Worm (Caenorhabditis elegans) whole organism, young adult: ENCODE results near the gene memi-3.
A peak's percentile ranks its signal among the peaks of the same experiment; 100 is the strongest.

Source experiments
- B0019.2 ChIP-seq: fragments of 200-800 bp; sonication (Bioruptor generic); conservative IDR thresholded peaks from 2 replicates; pipeline ENCODE4 v1.3.6; 2022; ENCODE audit warnings: missing genetic modification reagents, missing genetic modification characterization, missing compliant biosample characterization
- F23B12.7 ChIP-seq: sonication (generic microtip); optimal IDR thresholded peaks from 2 replicates; lab custom pipeline; 2017; ENCODE audit warnings: missing genetic modification characterization, mild to moderate bottlenecking, missing compliant biosample characterization, antibody characterized with exemption, moderate library complexity; ENCODE audit not compliant: insufficient read depth
- F33H1.4 ChIP-seq: fragments of 200-800 bp; sonication (Bioruptor generic); IDR thresholded peaks from 2 replicates; pipeline ENCODE4 v1.3.6; 2022; ENCODE audit warnings: missing genetic modification reagents, missing genetic modification characterization, missing compliant biosample characterization
- F37B4.10 ChIP-seq: fragments of 200-800 bp; sonication (Bioruptor generic); IDR thresholded peaks from 2 replicates; pipeline ENCODE4 v1.3.6; 2022; ENCODE audit warnings: missing genetic modification characterization, missing compliant biosample characterization
- F52B5.7 ChIP-seq: sonication (generic microtip); optimal IDR thresholded peaks from 2 replicates; lab custom pipeline; 2016; ENCODE audit warnings: mild to moderate bottlenecking, missing genetic modification characterization, missing compliant biosample characterization
- F57C9.4 ChIP-seq: sonication (generic microtip); optimal IDR thresholded peaks from 2 replicates; lab custom pipeline; 2017; ENCODE audit warnings: mild to moderate bottlenecking, missing genetic modification characterization, missing compliant biosample characterization
- K11D2.4 ChIP-seq: fragments of 200-800 bp; sonication (Bioruptor generic); IDR thresholded peaks from 2 replicates; pipeline ENCODE4 v1.3.6; 2022; ENCODE audit warnings: missing genetic modification reagents, missing genetic modification characterization, missing compliant biosample characterization
- K12H6.12 ChIP-seq: fragments of 200-800 bp; sonication (Bioruptor generic); optimal IDR thresholded peaks from 2 replicates; lab custom pipeline; 2018; ENCODE audit warnings: mild to moderate bottlenecking, missing genetic modification characterization, missing compliant biosample characterization
- T26A5.8 ChIP-seq: sonication (generic microtip); optimal IDR thresholded peaks from 2 replicates; lab custom pipeline; 2016; ENCODE audit warnings: missing genetic modification characterization, missing compliant biosample characterization
- Y53F4B.3 ChIP-seq: fragments of 200-800 bp; sonication (Bioruptor generic); IDR thresholded peaks from 2 replicates; pipeline ENCODE4 v1.3.6; 2022; ENCODE audit warnings: missing genetic modification reagents, missing genetic modification characterization, missing compliant biosample characterization
- Y67H2A.10 ChIP-seq: fragments of 200-800 bp; sonication (Bioruptor generic); conservative IDR thresholded peaks from 2 replicates; pipeline ENCODE4 v1.3.6; 2022; ENCODE audit warnings: missing genetic modification reagents, missing genetic modification characterization, missing compliant biosample characterization
- ZK185.1 ChIP-seq: sonication (generic microtip); optimal IDR thresholded peaks from 2 replicates; lab custom pipeline; 2016; ENCODE audit warnings: mild to moderate bottlenecking, missing genetic modification characterization, missing compliant biosample characterization; ENCODE audit not compliant: poor library complexity, severe bottlenecking
- attf-5 ChIP-seq: fragments of 200-800 bp; sonication (Bioruptor generic); optimal IDR thresholded peaks from 2 replicates; lab custom pipeline; 2018; ENCODE audit warnings: mild to moderate bottlenecking, missing genetic modification characterization, missing compliant biosample characterization
- ceh-100 ChIP-seq: fragments of 200-800 bp; sonication (Bioruptor generic); IDR thresholded peaks from 2 replicates; pipeline ENCODE4 v1.3.6; 2022; ENCODE audit warnings: missing genetic modification reagents, missing genetic modification characterization, missing compliant biosample characterization
- ceh-58 ChIP-seq: fragments of 200-800 bp; sonication (Bioruptor generic); IDR thresholded peaks from 2 replicates; pipeline ENCODE4 v1.3.6; 2022; ENCODE audit warnings: missing genetic modification characterization, missing compliant biosample characterization
- ceh-91 ChIP-seq: fragments of 200-800 bp; sonication (Bioruptor generic); IDR thresholded peaks from 2 replicates; pipeline ENCODE4 v1.3.6; 2022; ENCODE audit warnings: missing genetic modification reagents, missing genetic modification characterization, missing compliant biosample characterization
- chd-7 ChIP-seq: sonication (generic microtip); optimal IDR thresholded peaks from 2 replicates; lab custom pipeline; 2016; ENCODE audit warnings: mild to moderate bottlenecking, missing genetic modification characterization, moderate library complexity, missing compliant biosample characterization
- dox-1 ChIP-seq: fragments of 200-800 bp; sonication (Bioruptor generic); IDR thresholded peaks from 2 replicates; pipeline ENCODE4 v1.3.6; 2022; ENCODE audit warnings: missing genetic modification reagents, missing genetic modification characterization, missing compliant biosample characterization
- dpl-1 ChIP-seq: fragments of 150-350 bp; optimal IDR thresholded peaks from 2 replicates; lab custom pipeline; 2014; ENCODE audit warnings: missing biosample characterization, missing genetic modification reagents, missing genetic modification characterization
- efl-1 ChIP-seq: fragments of 150-350 bp; optimal IDR thresholded peaks from 2 replicates; lab custom pipeline; 2014; ENCODE audit warnings: missing biosample characterization, missing genetic modification reagents, missing genetic modification characterization
- fkh-3 ChIP-seq: sonication (generic microtip); optimal IDR thresholded peaks from 2 replicates; lab custom pipeline; 2016; ENCODE audit warnings: mild to moderate bottlenecking, missing genetic modification characterization, missing compliant biosample characterization
- him-1 ChIP-seq: sonication (generic microtip); optimal IDR thresholded peaks from 2 replicates; lab custom pipeline; 2016; ENCODE audit warnings: missing genotype, missing genetic modification reagents, missing genetic modification characterization, missing compliant biosample characterization
- hlh-26 ChIP-seq: fragments of 200-800 bp; sonication (Bioruptor generic); conservative IDR thresholded peaks from 2 replicates; pipeline ENCODE4 v1.3.6; 2022; ENCODE audit warnings: missing genetic modification reagents, missing genetic modification characterization, missing compliant biosample characterization
- hmg-1.2 ChIP-seq: fragments of 200-800 bp; sonication (Bioruptor generic); IDR thresholded peaks from 2 replicates; pipeline ENCODE4 v1.3.6; 2022; ENCODE audit warnings: missing genetic modification reagents, missing genetic modification characterization, missing compliant biosample characterization
- hsf-1 ChIP-seq: fragments of 200-800 bp; sonication (Bioruptor generic); IDR thresholded peaks from 2 replicates; pipeline ENCODE4 v1.3.6; 2022; ENCODE audit warnings: missing genetic modification reagents, missing genetic modification characterization, missing compliant biosample characterization
- let-526 ChIP-seq: fragments of 200-800 bp; sonication (Bioruptor generic); IDR thresholded peaks from 2 replicates; pipeline ENCODE4 v1.3.6; 2022; ENCODE audit warnings: missing genetic modification reagents, missing genetic modification characterization, missing compliant biosample characterization
- let-607 ChIP-seq, 2 experiments: fragments of 200-800 bp in 1 of 2; sonication (Bioruptor generic) in 1 of 2; sonication (generic microtip) in 1 of 2; optimal IDR thresholded peaks; 2 replicates each; lab custom pipeline; 2016 to 2018; ENCODE audit warnings: mild to moderate bottlenecking in 2 of 2, missing compliant biosample characterization in 2 of 2, missing genetic modification characterization in 2 of 2, moderate library complexity in 2 of 2, missing genotype in 1 of 2
- lin-40 ChIP-seq: sonication (generic microtip); optimal IDR thresholded peaks from 2 replicates; lab custom pipeline; 2016; ENCODE audit warnings: missing genetic modification characterization, mild to moderate bottlenecking, missing compliant biosample characterization, missing genotype, missing genetic modification reagents
- madf-6 ChIP-seq: fragments of 200-800 bp; sonication (Bioruptor generic); IDR thresholded peaks from 2 replicates; pipeline ENCODE4 v1.3.6; 2022; ENCODE audit warnings: missing genetic modification reagents, missing genetic modification characterization, missing compliant biosample characterization
- mcd-1 ChIP-seq: fragments of 200-800 bp; sonication (Bioruptor generic); IDR thresholded peaks from 2 replicates; pipeline ENCODE4 v1.3.6; 2022; ENCODE audit warnings: missing genetic modification reagents, missing genetic modification characterization, missing compliant biosample characterization
- mes-4 ChIP-seq: sonication (generic microtip); optimal IDR thresholded peaks from 2 replicates; lab custom pipeline; 2016; ENCODE audit warnings: missing genotype, missing genetic modification characterization, missing compliant biosample characterization
- nfya-2 ChIP-seq: fragments of 200-800 bp; sonication (Bioruptor generic); IDR thresholded peaks from 2 replicates; pipeline ENCODE4 v1.3.6; 2022; ENCODE audit warnings: missing genetic modification reagents, missing genetic modification characterization, missing compliant biosample characterization
- nhr-120 ChIP-seq: fragments of 200-800 bp; sonication (Bioruptor generic); IDR thresholded peaks from 2 replicates; pipeline ENCODE4 v1.3.6; 2022; ENCODE audit warnings: missing genetic modification characterization, missing compliant biosample characterization
- nhr-179 ChIP-seq: sonication (generic microtip); optimal IDR thresholded peaks from 2 replicates; lab custom pipeline; 2016; ENCODE audit warnings: mild to moderate bottlenecking, missing genetic modification characterization, missing compliant biosample characterization
- rpc-1 ChIP-seq, 2 experiments: fragments of 150-350 bp in 1 of 2; sonication (generic microtip) in 1 of 2; optimal IDR thresholded peaks; 2 replicates each; lab custom pipeline; 2014 to 2018; ENCODE audit warnings: missing biosample characterization in 1 of 2, missing genetic modification characterization in 1 of 2, missing genetic modification reagents in 1 of 2, missing genotype in 1 of 2
- tbx-9 ChIP-seq: sonication (generic microtip); optimal IDR thresholded peaks from 2 replicates; lab custom pipeline; 2016; ENCODE audit warnings: borderline replicate concordance, missing genetic modification characterization, inconsistent platforms, missing compliant biosample characterization
- zfh-2 ChIP-seq: fragments of 200-800 bp; sonication (Bioruptor generic); conservative IDR thresholded peaks from 2 replicates; pipeline ENCODE4 v1.3.6; 2022; ENCODE audit warnings: missing genetic modification reagents, missing genetic modification characterization, missing compliant biosample characterization
- ztf-18 ChIP-seq: sonication (generic microtip); optimal IDR thresholded peaks from 2 replicates; lab custom pipeline; 2016; ENCODE audit warnings: missing genotype, mild to moderate bottlenecking, missing genetic modification characterization, missing compliant biosample characterization
- ztf-25 ChIP-seq: fragments of 200-800 bp; sonication (Bioruptor generic); IDR thresholded peaks from 2 replicates; pipeline ENCODE4 v1.3.6; 2022; ENCODE audit warnings: missing genetic modification reagents, missing genetic modification characterization, missing compliant biosample characterization
- ztf-26 ChIP-seq: sonication (generic microtip); optimal IDR thresholded peaks from 2 replicates; lab custom pipeline; 2017; ENCODE audit warnings: missing genetic modification characterization, missing compliant biosample characterization

memi-3 gene

DNA sequence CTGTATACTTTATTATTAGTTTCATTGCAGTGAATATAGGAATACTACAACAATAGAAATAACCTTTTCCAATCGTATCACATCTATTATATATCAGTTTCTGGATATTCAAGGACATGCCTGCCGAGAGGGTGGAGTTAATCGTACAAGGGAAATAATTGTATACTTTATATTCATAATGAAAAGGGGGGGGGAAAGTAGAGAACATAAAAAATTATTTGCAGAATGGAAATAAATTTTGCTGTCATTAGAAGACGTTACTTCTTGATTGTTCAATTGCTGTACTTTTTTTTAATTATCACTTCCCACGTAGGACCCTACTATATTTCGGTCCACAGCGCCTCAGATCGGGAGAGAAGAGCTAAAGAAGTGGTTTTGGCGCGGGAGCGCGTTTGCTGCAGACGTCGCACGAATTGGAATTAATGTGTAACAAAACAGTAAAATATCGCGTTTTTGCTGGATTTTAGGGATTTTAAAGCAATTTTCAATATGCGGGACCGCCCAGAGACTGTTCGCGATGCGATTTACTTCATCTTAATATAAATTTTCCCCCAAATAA is 4.8 kb downstream of the memi-3 start, which contains the start of gene dsl-6:
Gene dsl-6 (minus strand): TSS at position 51 of the 559 bp plus-strand sequence.
- 0 out of 2 replicates have a peak, but pooled peaks have one; percentile 30 for TF ChIP-seq mcd-1 (GFP tag; lab: Robert Waterston, UW)
- TF ChIP-seq ceh-100 (GFP tag; lab: Robert Waterston, UW): peak; percentile 53

DNA sequence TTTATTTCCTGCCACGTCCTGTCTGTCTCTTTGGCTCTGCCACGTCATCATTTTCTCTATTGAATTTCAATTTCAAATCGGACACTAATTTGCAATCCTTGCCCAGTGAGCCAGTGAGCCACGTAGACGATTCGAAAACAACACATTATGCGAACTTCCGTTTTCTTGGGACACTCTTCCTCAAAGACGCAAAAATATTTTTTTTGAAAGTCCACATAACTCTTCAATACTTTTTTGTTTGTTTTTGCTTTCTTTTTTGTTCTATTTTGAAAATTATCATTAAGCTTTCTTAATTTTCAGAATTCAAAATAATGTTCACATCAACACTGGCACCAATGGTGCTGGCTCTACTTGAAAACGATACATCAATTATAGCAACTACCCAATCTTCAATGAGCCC is 8.9 kb downstream of the memi-3 start, which contains the start of gene tag-89:
Gene tag-89 (plus strand): TSS at position 301 of the 400 bp plus-strand sequence.
- TF ChIP-seq let-526 (GFP tag; lab: Robert Waterston, UW) (no peak), fkh-3 (tag; lab: Kevin White, UChicago) (no peak), Y67H2A.10 (GFP tag; lab: Robert Waterston, UW) (no peak), rpc-1 (optimal IDR thresholded peaks at IDR 0.05; lab: Kevin White, UChicago) (no peak), rpc-1 (tag; optimal IDR thresholded peaks at IDR 0.05; lab: Kevin White, UChicago) (no peak), F37B4.10 (GFP tag; lab: Robert Waterston, UW) (no peak), B0019.2 (GFP tag; lab: Robert Waterston, UW) (no peak), ztf-18 (tag; lab: Kevin White, UChicago) (no peak), tbx-9 (no peak), hlh-26 (GFP tag; lab: Robert Waterston, UW) (no peak), nfya-2 (GFP tag; lab: Robert Waterston, UW) (no peak), F52B5.7 (tag; lab: Kevin White, UChicago) (no peak), ceh-91 (GFP tag; lab: Robert Waterston, UW) (no peak), attf-5 (no peak), hsf-1 (GFP tag; lab: Robert Waterston, UW) (no peak), K11D2.4 (GFP tag; lab: Robert Waterston, UW) (no peak), ztf-25 (no peak), Y53F4B.3 (no peak)

DNA sequence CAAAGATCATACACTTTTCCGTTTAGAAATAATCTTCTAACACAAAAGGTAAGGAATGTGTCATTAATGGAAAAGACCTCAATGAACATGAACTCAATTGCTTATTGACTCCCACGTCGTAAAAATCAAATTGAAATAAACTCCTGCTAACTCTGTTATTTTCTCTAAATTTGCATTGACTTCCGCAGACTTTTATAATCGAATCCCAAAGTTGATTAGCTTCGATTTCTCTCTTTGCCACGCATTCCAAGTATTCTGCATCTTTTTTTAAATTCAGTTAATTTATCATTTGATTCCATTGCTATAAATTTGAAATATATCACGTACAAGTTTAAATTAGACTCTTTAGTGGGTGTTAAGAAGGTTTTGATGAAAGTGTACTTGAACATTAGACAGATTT is 14.5 kb downstream of the memi-3 start:
- no peak for TF ChIP-seq F37B4.10 (GFP tag; lab: Robert Waterston, UW)
- TF ChIP-seq lin-40 (tag; lab: Kevin White, UChicago): no peak
- no peak for TF ChIP-seq mes-4 (tag; lab: Kevin White, UChicago)

DNA sequence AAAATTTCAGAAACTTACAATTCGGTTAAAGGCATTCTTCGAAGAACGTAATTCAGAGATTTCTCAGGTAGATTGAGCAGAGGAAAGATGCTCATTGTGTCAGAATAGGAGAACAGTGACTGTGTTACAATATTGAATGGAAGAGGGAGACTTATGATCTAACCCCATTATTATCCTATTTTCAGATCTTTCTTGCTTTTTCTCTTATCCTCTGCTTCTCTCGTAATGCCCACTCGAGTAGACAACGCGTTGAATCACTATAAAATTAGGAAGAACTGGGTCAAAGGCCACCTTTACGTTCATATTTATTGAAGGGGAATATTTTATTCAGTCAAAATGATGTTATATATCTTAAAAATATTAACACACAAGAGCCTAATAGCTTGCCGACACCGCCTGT is 23.9 kb downstream of the memi-3 start, which contains the start of gene fbxb-76:
Gene fbxb-76 (minus strand): TSS at position 101 of the 400 bp plus-strand sequence.
- no peak for TF ChIP-seq let-607 (tag; optimal IDR thresholded peaks at IDR 0.05; lab: Kevin White, UChicago)
- TF ChIP-seq, all 124 proteins: peak for 0

DNA sequence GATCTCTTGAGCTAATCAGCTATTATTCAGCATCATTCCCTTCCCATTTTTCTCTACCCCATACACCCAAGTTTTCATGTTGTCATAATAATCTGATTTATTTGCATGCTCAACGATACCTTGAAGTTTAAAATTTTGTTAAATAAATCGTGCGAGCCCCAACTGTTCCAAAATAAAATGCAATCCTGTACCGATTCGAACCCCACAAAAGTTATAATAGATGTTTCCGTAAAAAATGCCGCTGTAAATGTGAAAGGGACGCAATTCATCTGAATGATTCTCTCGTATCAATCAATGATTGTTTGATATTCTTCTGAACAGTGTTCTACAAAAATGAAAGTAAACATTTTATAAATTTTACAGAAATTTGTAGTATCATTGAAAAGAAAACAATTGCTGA is 25.7 kb downstream of the memi-3 start:
- no peak for TF ChIP-seq K12H6.12 (tag; lab: Kevin White, UChicago)
- peak; percentile 75; the same call in 1 of the 2 replicates for TF ChIP-seq ceh-58 (GFP tag; lab: Robert Waterston, UW)
- peak; percentile 47 for TF ChIP-seq hmg-1.2 (GFP tag; lab: Robert Waterston, UW)
- TF ChIP-seq F23B12.7 (tag; lab: Kevin White, UChicago): no peak
- TF ChIP-seq F37B4.10 (GFP tag; lab: Robert Waterston, UW): no peak
- TF ChIP-seq ztf-26 (tag; lab: Kevin White, UChicago): no peak
- TF ChIP-seq zfh-2 (GFP tag; lab: Robert Waterston, UW): no peak
- TF ChIP-seq madf-6 (GFP tag; lab: Robert Waterston, UW): peak; percentile 86
- TF ChIP-seq ZK185.1: no peak
- TF ChIP-seq T26A5.8 (tag; lab: Kevin White, UChicago): peak; percentile 72
- TF ChIP-seq F33H1.4 (GFP tag; lab: Robert Waterston, UW): no peak; the same call in 1 of the 2 replicates
- TF ChIP-seq efl-1 (GFP tag; lab: Kevin White, UChicago): peak; percentile 30
- no peak for TF ChIP-seq fkh-3 (tag; lab: Kevin White, UChicago)
- TF ChIP-seq ztf-18 (tag; lab: Kevin White, UChicago): peak; percentile 20
- no peak for TF ChIP-seq nhr-179 (tag; lab: Kevin White, UChicago)
- TF ChIP-seq him-1 (tag; lab: Kevin White, UChicago): no peak
- no peak for TF ChIP-seq nhr-120
- TF ChIP-seq K11D2.4 (GFP tag; lab: Robert Waterston, UW): no peak
- no peak for TF ChIP-seq F57C9.4 (tag; lab: Kevin White, UChicago)
- no peak; the same call in 1 of the 2 replicates for TF ChIP-seq dox-1
- no peak for TF ChIP-seq chd-7 (tag; lab: Kevin White, UChicago)
- TF ChIP-seq B0019.2 (GFP tag; lab: Robert Waterston, UW): no peak
- TF ChIP-seq ceh-91 (GFP tag; lab: Robert Waterston, UW): 0 out of 2 replicates have a peak, but pooled peaks have one; percentile 18
- TF ChIP-seq dpl-1 (GFP tag; lab: Kevin White, UChicago): peak; percentile 14
